Fruit fly (Drosophila melanogaster) S2 (cell line): ENCODE results near the gene WASp.

ENCODE experiments used
- CG8478 ChIP-seq: fragments of >200 bp; optimal IDR thresholded peaks from 2 replicates; lab custom pipeline; 2018
- CTCF ChIP-seq, 2 experiments: fragments of >200 bp; optimal IDR thresholded peaks; 2 replicates each; lab custom pipeline; 2018

DNA sequence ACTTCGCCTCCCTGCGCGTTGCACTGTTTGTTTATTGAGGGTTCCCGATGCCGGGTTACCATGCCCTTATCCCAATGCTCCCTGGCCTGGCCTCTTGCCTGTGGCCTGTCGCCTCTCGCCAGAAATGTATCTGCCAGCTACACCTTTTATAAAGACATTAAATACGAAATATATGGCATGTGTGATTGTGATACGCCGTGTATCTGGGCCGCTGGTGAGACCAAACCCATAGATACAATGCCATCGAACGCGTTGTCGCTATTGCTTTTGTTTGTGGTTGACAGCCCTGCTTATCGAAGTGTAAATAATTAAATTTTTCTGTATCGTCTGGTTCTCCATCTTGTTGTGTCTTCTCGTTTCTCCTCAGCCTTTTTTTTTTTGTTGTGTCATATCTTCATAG lies 28.8 kb upstream of the WASp start:
- no peak for TF ChIP-seq CTCF (optimal IDR thresholded peaks at IDR 0.05; lab: Kevin White, UChicago)
- no peak for TF ChIP-seq CG8478 (lab: Kevin White, UChicago)
